Fruit fly (Drosophila melanogaster) whole organism, embryonic: ENCODE data around the gene CG5188.

Experiments
- CG14710 ChIP-seq: fragments of 200-800 bp; sonication (Bioruptor generic); optimal IDR thresholded peaks from 3 replicates; lab custom pipeline; 2019; ENCODE audit warnings: missing biosample characterization, mild to moderate bottlenecking, missing genetic modification characterization, moderate library complexity
- CG31388 ChIP-seq: fragments of 200-800 bp; sonication (Bioruptor generic); optimal IDR thresholded peaks from 2 replicates; lab custom pipeline; 2016; ENCODE audit warnings: missing biosample characterization, missing genetic modification characterization
- CG7372 ChIP-seq: fragments of 200-800 bp; sonication (Bioruptor generic); IDR thresholded peaks from 2 replicates; pipeline ENCODE4 v1.3.6; 2022; ENCODE audit warnings: missing biosample characterization, missing genetic modification characterization
- CG8478 ChIP-seq: fragments of >200 bp; optimal IDR thresholded peaks from 2 replicates; lab custom pipeline; 2018
- HLH4C ChIP-seq: fragments of 200-800 bp; sonication (Bioruptor generic); IDR thresholded peaks from 3 replicates; pipeline ENCODE4 v1.3.6; 2022; ENCODE audit warnings: missing biosample characterization, missing genetic modification characterization; ENCODE audit not compliant: partially characterized antibody
- NFAT ChIP-seq: fragments of 200-800 bp; sonication (Bioruptor generic); IDR thresholded peaks from 2 replicates; pipeline ENCODE4 v1.3.6; 2022; ENCODE audit warnings: missing biosample characterization, missing genetic modification characterization
- esg ChIP-seq: fragments of 200-800 bp; sonication (Bioruptor generic); conservative IDR thresholded peaks from 2 replicates; pipeline ENCODE4 v1.3.6; 2022; ENCODE audit warnings: missing biosample characterization, missing genetic modification characterization
- gem ChIP-seq: fragments of 200-800 bp; sonication (Bioruptor generic); optimal IDR thresholded peaks from 2 replicates; lab custom pipeline; 2019; ENCODE audit warnings: missing biosample characterization, mild to moderate bottlenecking, missing genetic modification characterization, moderate library complexity
- sisA ChIP-seq: fragments of 200-800 bp; sonication (Bioruptor generic); IDR thresholded peaks from 2 replicates; pipeline ENCODE4 v1.3.6; 2022; ENCODE audit warnings: missing biosample characterization, missing genetic modification characterization
- vfl ChIP-seq: fragments of 200-800 bp; sonication (Bioruptor generic); optimal IDR thresholded peaks from 2 replicates; lab custom pipeline; 2016; ENCODE audit warnings: missing biosample characterization, missing genetic modification characterization
- wek ChIP-seq: fragments of 200-800 bp; sonication (Bioruptor generic); optimal IDR thresholded peaks from 3 replicates; lab custom pipeline; 2018; ENCODE audit warnings: missing biosample characterization, mild to moderate bottlenecking, missing genetic modification characterization, moderate library complexity

DNA sequence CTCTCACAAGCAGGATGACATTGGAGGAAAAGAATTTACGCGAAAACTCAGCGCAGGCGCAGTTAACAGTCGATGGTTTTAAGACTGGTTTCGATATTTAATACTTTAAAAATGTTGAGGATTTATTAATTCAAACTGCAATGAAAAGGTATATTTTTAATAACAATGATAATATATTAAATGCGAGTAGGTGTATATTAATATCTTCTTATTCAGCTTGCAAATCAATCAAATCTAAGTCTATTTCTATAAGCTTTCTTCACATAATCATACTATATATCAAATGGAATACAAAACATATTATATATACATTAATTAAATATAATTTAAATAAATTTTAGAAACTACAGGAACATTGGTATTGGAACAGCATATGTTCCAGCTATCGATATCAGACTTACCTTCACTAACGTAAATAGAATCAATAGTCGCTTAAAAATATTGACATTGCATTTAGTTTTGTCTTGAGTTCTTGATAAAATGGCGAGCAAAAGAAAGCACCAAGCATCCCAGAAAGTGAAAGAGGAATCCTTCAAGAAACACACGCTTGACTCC lies 7.1 kb downstream of the CG5188 start, which contains the start of the genes TBC1D16 and holn1:
- TF ChIP-seq esg (no peak), vfl (no peak), gem (no peak), sisA (GFP tag; lab: Robert Waterston, UW) (no peak), wek (GFP tag; lab: Kevin White, UChicago) (no peak), NFAT (GFP tag; lab: Robert Waterston, UW) (no peak), CG14710 (tag; lab: Kevin White, UChicago) (peak; percentile 37), CG7372 (GFP tag; lab: Robert Waterston, UW) (no peak), HLH4C (GFP tag; lab: Robert Waterston, UW) (peak; percentile 52; the same call in 2 of the 3 replicates), CG8478 (lab: Kevin White, UChicago) (no peak), CG31388 (GFP tag; lab: Kevin White, UChicago) (no peak)
